Worm (Caenorhabditis elegans) whole organism, L3 larva: ENCODE measurements around the gene R13H4.6.

ENCODE experiments used
- R02D3.7 ChIP-seq: fragments of 150-350 bp; optimal IDR thresholded peaks from 2 replicates; lab custom pipeline; 2014; ENCODE audit warnings: missing biosample characterization, missing genetic modification characterization
- ZK546.5 ChIP-seq: sonication (generic microtip); optimal IDR thresholded peaks from 2 replicates; lab custom pipeline; 2017; ENCODE audit warnings: missing biosample characterization, missing genetic modification characterization
- aly-2 ChIP-seq: fragments of 150-350 bp; optimal IDR thresholded peaks from 2 replicates; lab custom pipeline; 2014; ENCODE audit warnings: missing biosample characterization, missing genetic modification characterization
- ama-1 ChIP-seq: fragments of 150-350 bp; optimal IDR thresholded peaks from 2 replicates; lab custom pipeline; 2018
- ceh-16 ChIP-seq: sonication (generic microtip); optimal IDR thresholded peaks from 2 replicates; lab custom pipeline; 2017; ENCODE audit warnings: missing biosample characterization, missing genetic modification characterization
- ceh-28 ChIP-seq: fragments of 150-350 bp; optimal IDR thresholded peaks from 2 replicates; lab custom pipeline; 2014; ENCODE audit warnings: missing biosample characterization, missing genetic modification reagents, missing genetic modification characterization
- ceh-82 ChIP-seq: fragments of 150-350 bp; optimal IDR thresholded peaks from 2 replicates; lab custom pipeline; 2014; ENCODE audit warnings: missing biosample characterization, missing genetic modification characterization
- ceh-9 ChIP-seq: sonication (generic microtip); optimal IDR thresholded peaks from 2 replicates; lab custom pipeline; 2018; ENCODE audit warnings: missing biosample characterization, missing genetic modification characterization
- daf-12 ChIP-seq: fragments of 150-350 bp; optimal IDR thresholded peaks from 2 replicates; lab custom pipeline; 2014; ENCODE audit warnings: missing biosample characterization, missing genetic modification reagents, missing genetic modification characterization
- egl-27 ChIP-seq: sonication (generic microtip); optimal IDR thresholded peaks from 4 replicates; lab custom pipeline; 2017; ENCODE audit warnings: missing biosample characterization, missing genetic modification reagents, missing genetic modification characterization
- egl-5 ChIP-seq: fragments of 150-350 bp; optimal IDR thresholded peaks from 2 replicates; lab custom pipeline; 2017; ENCODE audit warnings: missing biosample characterization, missing genetic modification reagents, missing genetic modification characterization, inconsistent platforms
- elt-1 ChIP-seq: fragments of 150-350 bp; optimal IDR thresholded peaks from 2 replicates; lab custom pipeline; 2014; ENCODE audit warnings: missing biosample characterization, missing genetic modification characterization
- elt-2 ChIP-seq: sonication (generic microtip); optimal IDR thresholded peaks from 2 replicates; lab custom pipeline; 2016; ENCODE audit warnings: missing genetic modification reagents, mild to moderate bottlenecking, missing genetic modification characterization, missing compliant biosample characterization
- elt-3 ChIP-seq, 3 experiments: fragments of 150-350 bp in 1 of 3; sonication (generic microtip) in 2 of 3; optimal IDR thresholded peaks; 2 replicates in 2 of 3; 4 replicates in 1 of 3; lab custom pipeline; 2014 to 2017; ENCODE audit warnings: missing biosample characterization in 3 of 3, missing genetic modification characterization in 3 of 3
- eor-1 ChIP-seq, 2 experiments: fragments of 150-350 bp; optimal IDR thresholded peaks; 2 replicates each; lab custom pipeline; 2014 to 2018; ENCODE audit warnings: missing biosample characterization in 2 of 2, missing genetic modification characterization in 2 of 2
- fkh-10 ChIP-seq: sonication (generic microtip); optimal IDR thresholded peaks from 2 replicates; lab custom pipeline; 2017; ENCODE audit warnings: missing biosample characterization, missing genetic modification reagents, missing genetic modification characterization
- fkh-2 ChIP-seq: fragments of 150-350 bp; optimal IDR thresholded peaks from 2 replicates; lab custom pipeline; 2014; ENCODE audit warnings: missing biosample characterization, missing genetic modification reagents, missing genetic modification characterization
- fos-1 ChIP-seq: fragments of 150-350 bp; optimal IDR thresholded peaks from 2 replicates; lab custom pipeline; 2014; ENCODE audit warnings: missing biosample characterization, missing genetic modification characterization
- hmg-11 ChIP-seq: sonication (generic microtip); optimal IDR thresholded peaks from 2 replicates; lab custom pipeline; 2016; ENCODE audit warnings: missing genetic modification characterization, missing compliant biosample characterization
- jun-1 ChIP-seq: fragments of 150-350 bp; optimal IDR thresholded peaks from 2 replicates; lab custom pipeline; 2014; ENCODE audit warnings: missing biosample characterization, missing genetic modification reagents, missing genetic modification characterization
- lin-15B ChIP-seq: fragments of 150-350 bp; optimal IDR thresholded peaks from 2 replicates; lab custom pipeline; 2014; ENCODE audit warnings: missing biosample characterization, missing genetic modification characterization
- lin-39 ChIP-seq: fragments of 150-350 bp; optimal IDR thresholded peaks from 2 replicates; lab custom pipeline; 2018; ENCODE audit warnings: missing biosample characterization, missing genetic modification reagents, missing genetic modification characterization
- lsy-12 ChIP-seq: sonication (generic microtip); optimal IDR thresholded peaks from 2 replicates; lab custom pipeline; 2016; ENCODE audit warnings: mild to moderate bottlenecking, missing genetic modification characterization, missing compliant biosample characterization
- mdl-1 ChIP-seq: fragments of 150-350 bp; optimal IDR thresholded peaks from 2 replicates; lab custom pipeline; 2014; ENCODE audit warnings: missing biosample characterization, missing genetic modification characterization
- mml-1 ChIP-seq: fragments of 150-350 bp; sonication (generic microtip); optimal IDR thresholded peaks from 3 replicates; lab custom pipeline; 2014; ENCODE audit warnings: missing biosample characterization, missing genetic modification characterization
- nfya-1 ChIP-seq: sonication (generic microtip); optimal IDR thresholded peaks from 2 replicates; lab custom pipeline; 2017; ENCODE audit warnings: missing genetic modification characterization, mild to moderate bottlenecking, missing compliant biosample characterization, antibody characterized with exemption, moderate library complexity; ENCODE audit not compliant: insufficient read depth
- nhr-11 ChIP-seq: fragments of 150-350 bp; optimal IDR thresholded peaks from 2 replicates; lab custom pipeline; 2014; ENCODE audit warnings: missing biosample characterization, missing genetic modification characterization
- nhr-12 ChIP-seq: fragments of 150-350 bp; optimal IDR thresholded peaks from 2 replicates; lab custom pipeline; 2014; ENCODE audit warnings: missing biosample characterization, missing genetic modification characterization
- nhr-23 ChIP-seq: fragments of 150-350 bp; optimal IDR thresholded peaks from 2 replicates; lab custom pipeline; 2014; ENCODE audit warnings: missing biosample characterization, missing genetic modification reagents, missing genetic modification characterization
- nhr-237 ChIP-seq: fragments of 150-350 bp; optimal IDR thresholded peaks from 2 replicates; lab custom pipeline; 2014; ENCODE audit warnings: missing biosample characterization, missing genetic modification characterization
- nhr-25 ChIP-seq: sonication (generic microtip); optimal IDR thresholded peaks from 2 replicates; lab custom pipeline; 2017; ENCODE audit warnings: missing biosample characterization, missing genetic modification characterization
- nhr-28 ChIP-seq: fragments of 150-350 bp; optimal IDR thresholded peaks from 2 replicates; lab custom pipeline; 2014; ENCODE audit warnings: missing biosample characterization, missing genetic modification characterization
- nhr-43 ChIP-seq: sonication (generic microtip); optimal IDR thresholded peaks from 2 replicates; lab custom pipeline; 2016; ENCODE audit warnings: mild to moderate bottlenecking, missing genetic modification characterization, missing compliant biosample characterization; ENCODE audit not compliant: poor library complexity, severe bottlenecking
- nhr-67 ChIP-seq: fragments of 150-350 bp; optimal IDR thresholded peaks from 2 replicates; lab custom pipeline; 2014; ENCODE audit warnings: missing biosample characterization, missing genetic modification characterization
- nhr-76 ChIP-seq: fragments of 150-350 bp; sonication (generic microtip); optimal IDR thresholded peaks from 5 replicates; lab custom pipeline; 2014; ENCODE audit warnings: missing biosample characterization, missing genetic modification characterization
- nhr-77 ChIP-seq: fragments of 150-350 bp; optimal IDR thresholded peaks from 2 replicates; lab custom pipeline; 2014; ENCODE audit warnings: missing biosample characterization, missing genetic modification characterization
- pha-4 ChIP-seq: fragments of 150-350 bp; optimal IDR thresholded peaks from 2 replicates; lab custom pipeline; 2014; ENCODE audit warnings: missing biosample characterization, missing genetic modification reagents, missing genetic modification characterization
- pqm-1 ChIP-seq: fragments of 150-350 bp; optimal IDR thresholded peaks from 2 replicates; lab custom pipeline; 2017; ENCODE audit warnings: missing biosample characterization, missing genetic modification characterization, inconsistent platforms
- sea-2 ChIP-seq: fragments of 150-350 bp; sonication (generic microtip); optimal IDR thresholded peaks from 4 replicates; lab custom pipeline; 2014; ENCODE audit warnings: missing biosample characterization, missing genetic modification reagents, missing genetic modification characterization
- skn-1 ChIP-seq: fragments of 150-350 bp; optimal IDR thresholded peaks from 2 replicates; lab custom pipeline; 2014; ENCODE audit warnings: missing biosample characterization, missing genetic modification characterization
- snpc-4 ChIP-seq: fragments of 150-350 bp; optimal IDR thresholded peaks from 2 replicates; lab custom pipeline; 2014; ENCODE audit warnings: missing biosample characterization, missing genetic modification characterization
- tbx-2 ChIP-seq: sonication (generic microtip); optimal IDR thresholded peaks from 2 replicates; lab custom pipeline; 2016; ENCODE audit warnings: mild to moderate bottlenecking, missing genetic modification characterization, missing compliant biosample characterization
- unc-39 ChIP-seq: sonication (generic microtip); optimal IDR thresholded peaks from 4 replicates; lab custom pipeline; 2017; ENCODE audit warnings: missing biosample characterization, missing genetic modification characterization
- unc-62 ChIP-seq: fragments of 150-350 bp; sonication (generic microtip); optimal IDR thresholded peaks from 4 replicates; lab custom pipeline; 2014; ENCODE audit warnings: missing biosample characterization, missing genetic modification reagents, missing genetic modification characterization
- zag-1 ChIP-seq: fragments of 150-350 bp; optimal IDR thresholded peaks from 2 replicates; lab custom pipeline; 2014; ENCODE audit warnings: missing biosample characterization, missing genetic modification characterization
- ztf-11 ChIP-seq: fragments of 150-350 bp; optimal IDR thresholded peaks from 2 replicates; lab custom pipeline; 2014; ENCODE audit warnings: missing biosample characterization, missing genetic modification characterization
- ztf-4 ChIP-seq: fragments of 150-350 bp; optimal IDR thresholded peaks from 2 replicates; lab custom pipeline; 2014; ENCODE audit warnings: missing biosample characterization, missing genetic modification characterization

The R13H4.6 gene

DNA sequence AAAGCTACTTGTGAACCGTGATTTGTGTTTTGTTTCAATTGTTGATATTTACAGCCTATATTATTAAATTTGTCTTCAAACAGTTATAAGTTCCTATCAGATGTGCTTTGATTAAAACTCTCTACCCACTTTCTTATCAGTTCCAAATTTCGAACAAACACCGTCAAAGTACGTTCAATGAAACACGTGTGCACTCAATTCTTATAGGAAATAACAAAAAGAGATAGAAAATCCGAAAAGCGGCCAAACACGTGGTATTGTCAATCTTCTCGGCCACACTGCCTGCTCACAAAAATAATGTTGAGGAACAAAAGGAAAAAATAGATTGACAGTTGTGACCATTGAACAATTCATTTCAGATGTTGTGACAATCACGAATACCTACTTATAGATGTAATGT, 23.0 kb downstream of the R13H4.6 start:
- no peak for TF ChIP-seq elt-1 (tag; lab: Kevin White, UChicago)
- TF ChIP-seq nhr-43 (tag; lab: Kevin White, UChicago): peak; percentile 68
- no peak for TF ChIP-seq fos-1 (tag; lab: Kevin White, UChicago)
- TF ChIP-seq nhr-11 (tag; lab: Kevin White, UChicago): no peak
- peak; percentile 59 for TF ChIP-seq nhr-23 (tag; lab: Kevin White, UChicago)
- peak; percentile 85 for TF ChIP-seq elt-2 (tag; lab: Kevin White, UChicago)
- peak; percentile 47 for TF ChIP-seq mdl-1 (tag; lab: Kevin White, UChicago)
- TF ChIP-seq lin-39 (tag; lab: Kevin White, UChicago): peak; percentile 2
- TF ChIP-seq ama-1 (lab: Kevin White, UChicago): peak; percentile 86
- TF ChIP-seq pha-4 (tag; lab: Kevin White, UChicago): peak; percentile 85
- TF ChIP-seq tbx-2 (tag; lab: Kevin White, UChicago): no peak
- peak; percentile 93 for TF ChIP-seq jun-1 (tag; lab: Kevin White, UChicago)
- peak; percentile 91 for TF ChIP-seq pqm-1 (tag; lab: Kevin White, UChicago)
- peak; percentile 27 for TF ChIP-seq nfya-1 (tag; lab: Kevin White, UChicago)

DNA sequence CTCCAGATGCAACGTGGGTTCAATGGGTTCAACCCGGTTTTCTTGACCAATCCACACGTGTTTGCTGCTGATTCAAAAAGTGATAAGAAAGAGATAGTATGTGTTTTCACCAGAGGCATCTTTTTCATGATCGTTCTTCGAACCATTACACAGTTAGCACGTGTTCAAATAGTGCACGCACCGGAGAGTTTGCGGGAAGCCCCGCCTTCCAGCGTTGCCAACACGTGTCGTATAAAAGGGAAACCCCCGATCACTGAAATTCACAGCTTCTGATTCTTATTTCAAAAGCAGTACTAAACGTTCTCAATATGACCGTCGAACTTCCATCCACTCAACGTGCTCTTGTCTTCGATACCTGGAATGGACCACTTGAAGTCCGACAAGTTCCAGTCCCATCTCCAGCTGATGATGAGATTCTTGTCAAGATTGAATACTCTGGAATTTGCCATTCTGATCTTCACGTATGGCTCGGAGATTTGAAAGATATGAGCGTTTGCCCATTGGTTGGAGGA, 25.1 kb downstream of the R13H4.6 start, which contains the start of gene adh-1:
Gene adh-1 (plus strand): TSS at position 261 of the 512 bp plus-strand sequence.
- TF ChIP-seq ceh-16 (tag; lab: Kevin White, UChicago) (no peak), nhr-11 (tag; lab: Kevin White, UChicago) (no peak), pha-4 (tag; lab: Kevin White, UChicago) (peak; percentile 70), pqm-1 (tag; lab: Kevin White, UChicago) (peak; percentile 98), skn-1 (tag; lab: Kevin White, UChicago) (no peak), jun-1 (tag; lab: Kevin White, UChicago) (peak; percentile 96), nhr-76 (tag; lab: Kevin White, UChicago) (peak; percentile 22), ceh-82 (tag; lab: Kevin White, UChicago) (no peak), lin-39 (tag; lab: Kevin White, UChicago) (no peak), hmg-11 (tag; lab: Kevin White, UChicago) (no peak), fkh-2 (tag; lab: Kevin White, UChicago) (no peak), nhr-28 (tag; lab: Kevin White, UChicago) (no peak), elt-3 (tag; optimal IDR thresholded peaks at IDR 0.05; lab: Kevin White, UChicago) (peak in 1 of 3 experiments; percentile 25), nhr-12 (tag; lab: Kevin White, UChicago) (no peak), daf-12 (tag; lab: Kevin White, UChicago) (no peak), egl-27 (tag; lab: Kevin White, UChicago) (no peak), ceh-28 (peak; percentile 44), lin-15B (tag; lab: Kevin White, UChicago) (no peak), unc-39 (no peak), snpc-4 (no peak), nhr-25 (tag; lab: Kevin White, UChicago) (peak; percentile 10), tbx-2 (tag; lab: Kevin White, UChicago) (peak; percentile 33), nhr-77 (tag; lab: Kevin White, UChicago) (no peak), sea-2 (GFP tag; lab: Kevin White, UChicago) (no peak), nhr-237 (tag; lab: Kevin White, UChicago) (no peak), aly-2 (tag; lab: Kevin White, UChicago) (no peak), nfya-1 (tag; lab: Kevin White, UChicago) (peak; percentile 59), elt-2 (tag; lab: Kevin White, UChicago) (peak; percentile 47), eor-1 (tag; optimal IDR thresholded peaks at IDR 0.05; lab: Kevin White, UChicago) (no peak), nhr-43 (tag; lab: Kevin White, UChicago) (peak; percentile 95), fkh-10 (no peak), mdl-1 (tag; lab: Kevin White, UChicago) (peak; percentile 94), fos-1 (tag; lab: Kevin White, UChicago) (no peak), ceh-9 (no peak), zag-1 (no peak), nhr-67 (no peak), ama-1 (lab: Kevin White, UChicago) (peak; percentile 96), unc-62 (GFP tag; lab: Kevin White, UChicago) (no peak), nhr-23 (tag; lab: Kevin White, UChicago) (peak; percentile 76), ZK546.5 (tag; lab: Kevin White, UChicago) (no peak), lsy-12 (no peak), elt-1 (tag; lab: Kevin White, UChicago) (no peak), egl-5 (tag; lab: Kevin White, UChicago) (no peak), ztf-4 (tag; lab: Kevin White, UChicago) (peak; percentile 20), ztf-11 (tag; lab: Kevin White, UChicago) (no peak), mml-1 (peak; percentile 26), R02D3.7 (tag; lab: Kevin White, UChicago) (no peak)
- TF ChIP-seq, all 47 proteins: peak for 16
